Fruit fly (Drosophila melanogaster) whole organism, wandering third instar larva: ENCODE results near the gene CG16974.
A peak's percentile ranks its signal among the peaks of the same experiment; 100 is the strongest.

Experiments used
- Abd-B ChIP-seq: fragments of >200 bp; optimal IDR thresholded peaks from 2 replicates; lab custom pipeline; 2017; ENCODE audit warnings: missing biosample characterization, missing genetic modification characterization
- CG32264 ChIP-seq: fragments of 200-800 bp; sonication (Bioruptor generic); optimal IDR thresholded peaks from 2 replicates; lab custom pipeline; 2016; ENCODE audit warnings: missing biosample characterization, missing genetic modification characterization
- CG9705 ChIP-seq: fragments of 200-800 bp; sonication (Bioruptor generic); optimal IDR thresholded peaks from 2 replicates; lab custom pipeline; 2018; ENCODE audit warnings: missing biosample characterization, mild to moderate bottlenecking, missing genetic modification characterization
- CrebA ChIP-seq: fragments of 200-800 bp; sonication (Bioruptor generic); optimal IDR thresholded peaks from 2 replicates; lab custom pipeline; 2016; ENCODE audit warnings: missing biosample characterization, mild to moderate bottlenecking, missing genetic modification characterization, borderline replicate concordance
- Dfd ChIP-seq: fragments of >200 bp; optimal IDR thresholded peaks from 2 replicates; lab custom pipeline; 2017; ENCODE audit warnings: missing biosample characterization, missing genetic modification characterization
- Dif ChIP-seq: fragments of 200-275, 200-300 bp; sonication (Bioruptor generic); optimal IDR thresholded peaks from 2 replicates; lab custom pipeline; 2018; ENCODE audit warnings: missing biosample characterization, missing genetic modification characterization; ENCODE audit not compliant: partially characterized antibody
- GATAd ChIP-seq: sonication (Bioruptor generic); optimal IDR thresholded peaks from 2 replicates; lab custom pipeline; 2016; ENCODE audit warnings: missing biosample characterization, missing genetic modification characterization
- HLH106 ChIP-seq: fragments of 200-800 bp; optimal IDR thresholded peaks from 3 replicates; lab custom pipeline; 2019; ENCODE audit warnings: missing biosample characterization, mild to moderate bottlenecking, missing genetic modification characterization, moderate library complexity
- Hnf4 ChIP-seq: fragments of 200-800 bp; sonication (Bioruptor generic); optimal IDR thresholded peaks from 2 replicates; lab custom pipeline; 2016; ENCODE audit warnings: missing biosample characterization, mild to moderate bottlenecking, missing genetic modification characterization
- Hr78 ChIP-seq: fragments of >200 bp; optimal IDR thresholded peaks from 2 replicates; lab custom pipeline; 2017; ENCODE audit warnings: missing biosample characterization, missing genetic modification characterization
- Hr83 ChIP-seq: fragments of 200-300 bp; sonication (Bioruptor generic); optimal IDR thresholded peaks from 2 replicates; lab custom pipeline; 2016; ENCODE audit warnings: missing biosample characterization, mild to moderate bottlenecking, missing genetic modification characterization, moderate library complexity; ENCODE audit not compliant: poor library complexity, severe bottlenecking
- Jra ChIP-seq: sonication (Bioruptor generic); optimal IDR thresholded peaks from 2 replicates; lab custom pipeline; 2016; ENCODE audit warnings: missing biosample characterization, missing genetic modification characterization
- Mio ChIP-seq: sonication (Bioruptor generic); optimal IDR thresholded peaks from 2 replicates; lab custom pipeline; 2016; ENCODE audit warnings: missing biosample characterization, missing genetic modification characterization
- Myc ChIP-seq: fragments of >200 bp; optimal IDR thresholded peaks from 2 replicates; lab custom pipeline; 2017
- N ChIP-seq: fragments of >200 bp; optimal IDR thresholded peaks from 2 replicates; lab custom pipeline; 2018; ENCODE audit warnings: missing biosample characterization, missing external identifiers, missing genetic modification characterization
- OdsH ChIP-seq: fragments of 200-800 bp; sonication (Bioruptor generic); optimal IDR thresholded peaks from 2 replicates; lab custom pipeline; 2016; ENCODE audit warnings: missing biosample characterization, mild to moderate bottlenecking, missing genetic modification characterization
- Rel ChIP-seq, 2 experiments: fragments of 200-800 bp; sonication (Bioruptor generic) in 1 of 2; optimal IDR thresholded peaks; 2 replicates in 1 of 2; 3 replicates in 1 of 2; lab custom pipeline; 2016 to 2019; ENCODE audit warnings: mild to moderate bottlenecking in 2 of 2, missing biosample characterization in 2 of 2, missing genetic modification characterization in 2 of 2, moderate library complexity in 1 of 2
- Sp1 ChIP-seq: fragments of 200-800 bp; sonication (Bioruptor generic); optimal IDR thresholded peaks from 3 replicates; lab custom pipeline; 2019; ENCODE audit warnings: missing biosample characterization, mild to moderate bottlenecking, missing genetic modification characterization, moderate library complexity
- Vsx2 ChIP-seq: fragments of 200-300, 225-300 bp; sonication (Bioruptor generic); optimal IDR thresholded peaks from 2 replicates; lab custom pipeline; 2018; ENCODE audit warnings: missing biosample characterization, missing genetic modification characterization; ENCODE audit not compliant: partially characterized antibody
- br ChIP-seq: fragments of 200-800 bp; sonication (Bioruptor generic); optimal IDR thresholded peaks from 2 replicates; lab custom pipeline; 2016; ENCODE audit warnings: missing biosample characterization, missing genetic modification characterization
- brk ChIP-seq: fragments of 200-800 bp; sonication (Bioruptor generic); optimal IDR thresholded peaks from 2 replicates; lab custom pipeline; 2016; ENCODE audit warnings: missing biosample characterization, mild to moderate bottlenecking, missing genetic modification characterization
- dl ChIP-seq, 2 experiments: fragments of 175-275, 200-275 bp in 1 of 2; fragments of 200-275 bp in 1 of 2; sonication (Bioruptor generic); optimal IDR thresholded peaks; lab custom pipeline; 2018; ENCODE audit warnings: mild to moderate bottlenecking in 2 of 2, missing biosample characterization in 2 of 2, missing genetic modification characterization in 2 of 2, moderate library complexity in 2 of 2; ENCODE audit not compliant: partially characterized antibody in 2 of 2, insufficient read depth in 1 of 2
- dmrt93B ChIP-seq: fragments of 200-800 bp; sonication (Bioruptor generic); optimal IDR thresholded peaks from 2 replicates; lab custom pipeline; 2018; ENCODE audit warnings: missing biosample characterization, mild to moderate bottlenecking, missing genetic modification characterization
- dsf ChIP-seq: sonication (Bioruptor generic); optimal IDR thresholded peaks from 2 replicates; lab custom pipeline; 2016; ENCODE audit warnings: missing biosample characterization, missing genetic modification characterization, borderline replicate concordance
- ey ChIP-seq: fragments of 200-800 bp; sonication (Bioruptor generic); optimal IDR thresholded peaks from 2 replicates; lab custom pipeline; 2016; ENCODE audit warnings: missing biosample characterization, missing genetic modification characterization
- foxo ChIP-seq, 2 experiments: fragments of 200-800 bp; sonication (Bioruptor generic); optimal IDR thresholded peaks; 2 replicates in 1 of 2; 3 replicates in 1 of 2; lab custom pipeline; 2016 to 2017; ENCODE audit warnings: missing biosample characterization in 2 of 2, missing genetic modification characterization in 2 of 2
- fru ChIP-seq: fragments of 200-800 bp; sonication (Bioruptor generic); optimal IDR thresholded peaks from 3 replicates; lab custom pipeline; 2016; ENCODE audit warnings: missing biosample characterization, mild to moderate bottlenecking, missing genetic modification characterization
- h ChIP-seq: fragments of 200-800 bp; sonication (Bioruptor generic); optimal IDR thresholded peaks from 3 replicates; lab custom pipeline; 2016; ENCODE audit warnings: missing biosample characterization, mild to moderate bottlenecking, missing genetic modification characterization
- jim ChIP-seq: fragments of 175-275, 200-325 bp; sonication (Bioruptor generic); optimal IDR thresholded peaks from 2 replicates; lab custom pipeline; 2016; ENCODE audit warnings: missing biosample characterization, mild to moderate bottlenecking, missing genetic modification characterization
- pan ChIP-seq: fragments of >200 bp; optimal IDR thresholded peaks from 2 replicates; lab custom pipeline; 2017
- psq ChIP-seq: fragments of 200-800 bp; sonication (Bioruptor generic); optimal IDR thresholded peaks from 3 replicates; lab custom pipeline; 2017; ENCODE audit warnings: missing biosample characterization, mild to moderate bottlenecking, missing genetic modification characterization, moderate library complexity
- rgr ChIP-seq: fragments of 200-800 bp; sonication (Bioruptor generic); optimal IDR thresholded peaks from 3 replicates; lab custom pipeline; 2016; ENCODE audit warnings: missing biosample characterization, mild to moderate bottlenecking, missing genetic modification characterization
- sage ChIP-seq: fragments of 200-800 bp; sonication (Bioruptor generic); optimal IDR thresholded peaks from 2 replicates; lab custom pipeline; 2016; ENCODE audit warnings: missing biosample characterization, mild to moderate bottlenecking, missing genetic modification characterization
- sv ChIP-seq: fragments of 200-800 bp; sonication (Bioruptor generic); optimal IDR thresholded peaks from 3 replicates; lab custom pipeline; 2016; ENCODE audit warnings: missing biosample characterization, missing genetic modification characterization
- tai ChIP-seq: sonication (Bioruptor generic); optimal IDR thresholded peaks from 2 replicates; lab custom pipeline; 2016; ENCODE audit warnings: missing biosample characterization, missing genetic modification characterization
- usp ChIP-seq: fragments of >200 bp; optimal IDR thresholded peaks from 2 replicates; lab custom pipeline; 2017; ENCODE audit warnings: missing biosample characterization, missing genetic modification characterization
- woc ChIP-seq: sonication (Bioruptor generic); optimal IDR thresholded peaks from 2 replicates; lab custom pipeline; 2016; ENCODE audit warnings: missing biosample characterization, mild to moderate bottlenecking, missing genetic modification characterization

Gene CG16974

DNA sequence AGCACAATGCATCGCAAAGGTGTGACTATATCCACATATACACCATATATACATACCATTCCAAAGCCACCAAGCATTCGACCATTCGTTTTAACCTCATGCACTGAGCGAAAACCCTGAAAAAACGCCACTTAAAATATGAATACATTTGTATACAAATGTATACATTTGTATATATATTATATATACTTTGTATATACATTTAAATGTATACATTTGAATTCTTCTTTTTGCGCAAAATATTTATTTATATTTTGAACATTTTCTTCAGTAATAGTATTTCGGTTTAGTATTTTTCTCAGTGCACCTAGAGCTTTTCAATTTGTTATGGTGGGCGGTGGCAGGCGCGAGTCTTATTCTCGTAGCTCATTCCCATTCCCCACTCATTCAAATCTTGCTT lies 35.4 kb downstream of the CG16974 start:
- TF ChIP-seq Mio (GFP tag; lab: Kevin White, UChicago) (no peak), h (no peak), Abd-B (GFP tag; lab: Kevin White, UChicago) (no peak), GATAd (GFP tag; lab: Kevin White, UChicago) (no peak), psq (GFP tag; lab: Kevin White, UChicago) (peak; percentile 22), br (GFP tag; lab: Kevin White, UChicago) (no peak), Myc (lab: Kevin White, UChicago) (no peak), Hnf4 (GFP tag; lab: Kevin White, UChicago) (no peak), foxo (GFP tag; optimal IDR thresholded peaks at IDR 0.05; lab: Kevin White, UChicago) (peak in 1 of 2 experiments; percentile 24), Sp1 (peak; percentile 1), Jra (GFP tag; lab: Kevin White, UChicago) (no peak)

DNA sequence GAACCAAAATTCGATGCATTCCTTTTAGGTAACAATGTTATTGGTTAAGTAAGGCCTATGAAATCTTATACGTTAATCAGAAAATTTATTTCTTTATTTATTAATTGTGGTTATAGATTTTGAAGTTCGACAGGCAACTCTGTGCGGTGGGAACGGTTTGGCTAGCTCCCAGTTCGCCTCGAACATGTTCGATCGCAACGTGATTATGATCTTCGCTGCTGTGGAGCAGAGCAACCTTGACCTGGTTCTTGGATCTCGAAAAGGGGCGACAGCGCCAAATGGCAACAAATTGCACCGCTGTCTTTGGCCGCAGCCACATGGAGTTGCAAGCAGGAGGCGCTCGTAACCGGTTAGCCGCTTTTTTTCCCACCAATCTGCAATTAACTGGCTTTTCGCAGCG lies 37.5 kb downstream of the CG16974 start:
- no peak for TF ChIP-seq dmrt93B (GFP tag; lab: Kevin White, UChicago)
- no peak for TF ChIP-seq sv (GFP tag; lab: Kevin White, UChicago)
- no peak for TF ChIP-seq HLH106 (tag; lab: Kevin White, UChicago)
- TF ChIP-seq Dif (GFP tag; lab: Kevin White, UChicago) = peak; percentile 14

DNA sequence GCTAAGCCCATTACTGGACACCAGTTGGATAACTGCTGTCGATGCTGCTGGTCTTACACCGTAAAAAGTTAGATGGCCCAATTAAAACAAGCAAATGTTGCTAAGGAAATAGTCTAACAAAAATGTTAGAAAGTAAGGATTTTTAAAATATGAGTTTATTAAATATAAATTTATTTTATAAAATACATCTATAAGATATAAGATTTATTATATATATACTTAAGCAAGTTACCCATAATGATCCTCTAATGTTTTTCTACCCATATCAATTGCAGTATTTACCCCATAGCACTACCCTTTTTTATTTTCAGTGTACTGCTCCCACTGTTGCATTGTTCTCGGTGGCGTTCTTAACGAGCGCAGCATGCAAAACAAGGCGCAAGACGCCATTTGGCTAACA lies 45.5 kb downstream of the CG16974 start:
- TF ChIP-seq GATAd (GFP tag; lab: Kevin White, UChicago) = no peak
- TF ChIP-seq HLH106 (tag; lab: Kevin White, UChicago) = peak; percentile 62
- no peak for TF ChIP-seq CG32264 (GFP tag; lab: Kevin White, UChicago)
- peak in 1 of 2 experiments; percentile 38 for TF ChIP-seq foxo (GFP tag; optimal IDR thresholded peaks at IDR 0.05; lab: Kevin White, UChicago)
- TF ChIP-seq Rel (GFP tag; optimal IDR thresholded peaks at IDR 0.05; lab: Kevin White, UChicago) = no peak
- TF ChIP-seq Rel (tag; optimal IDR thresholded peaks at IDR 0.05; lab: Kevin White, UChicago) = no peak
- TF ChIP-seq sv (GFP tag; lab: Kevin White, UChicago) = no peak
- peak; percentile 20 for TF ChIP-seq OdsH (GFP tag; lab: Kevin White, UChicago)
- TF ChIP-seq Sp1 = peak; percentile 54
- TF ChIP-seq dl (GFP tag; optimal IDR thresholded peaks at IDR 0.05; lab: Kevin White, UChicago; ENCODE audit: insufficient read depth in 1 of 2, partially characterized antibody in 2 of 2) = no peak
- peak; percentile 16 for TF ChIP-seq rgr (GFP tag; lab: Kevin White, UChicago)
- peak; percentile 46 for TF ChIP-seq psq (GFP tag; lab: Kevin White, UChicago)
- TF ChIP-seq dmrt93B (GFP tag; lab: Kevin White, UChicago) = peak; percentile 3
- no peak for TF ChIP-seq br (GFP tag; lab: Kevin White, UChicago)

DNA sequence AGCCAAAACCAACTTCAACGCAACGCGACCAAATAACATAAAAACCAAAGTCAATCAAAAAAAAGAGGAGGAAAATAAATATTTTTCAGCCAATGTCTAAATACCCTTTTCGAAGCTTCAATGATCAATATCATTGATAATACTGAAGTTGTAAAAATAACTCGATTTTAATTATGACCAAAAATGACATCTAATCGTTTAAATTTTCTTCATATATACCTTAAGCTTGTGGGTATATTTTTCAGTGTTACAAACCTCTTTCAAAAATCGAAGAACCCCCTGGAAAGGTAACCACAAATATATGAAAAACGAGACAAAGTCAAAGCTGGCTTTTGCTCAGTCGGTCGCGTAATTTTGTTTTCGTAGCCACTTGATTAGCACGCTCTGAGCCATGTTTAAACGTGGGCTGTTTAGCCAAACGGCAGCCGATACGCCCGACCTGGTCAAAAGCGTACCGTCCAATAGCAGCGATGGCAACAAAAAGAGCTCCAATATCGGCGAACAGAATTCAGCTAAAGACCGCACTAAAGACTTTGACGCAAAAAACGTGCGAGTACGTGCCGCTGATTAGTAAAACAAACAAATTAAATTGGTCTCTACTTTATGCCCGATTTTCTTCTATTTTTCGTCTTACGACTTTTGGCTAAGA lies 46.6 kb downstream of the CG16974 start:
- peak; percentile 25 for TF ChIP-seq Hnf4 (GFP tag; lab: Kevin White, UChicago)
- TF ChIP-seq OdsH (GFP tag; lab: Kevin White, UChicago) = peak; percentile 41
- TF ChIP-seq Abd-B (GFP tag; lab: Kevin White, UChicago) = no peak
- TF ChIP-seq Rel (GFP tag; optimal IDR thresholded peaks at IDR 0.05; lab: Kevin White, UChicago) = no peak
- TF ChIP-seq Rel (tag; optimal IDR thresholded peaks at IDR 0.05; lab: Kevin White, UChicago) = no peak
- TF ChIP-seq foxo (GFP tag; optimal IDR thresholded peaks at IDR 0.05; lab: Kevin White, UChicago) = peak in 1 of 2 experiments; percentile 57
- peak; percentile 60 for TF ChIP-seq h
- TF ChIP-seq usp (GFP tag; lab: Kevin White, UChicago) = no peak
- TF ChIP-seq Hr83 = no peak
- no peak for TF ChIP-seq CrebA (GFP tag; lab: Kevin White, UChicago)
- no peak for TF ChIP-seq Sp1
- TF ChIP-seq Mio (GFP tag; lab: Kevin White, UChicago) = no peak
- TF ChIP-seq N (GFP tag; lab: Kevin White, UChicago) = no peak
- no peak for TF ChIP-seq GATAd (GFP tag; lab: Kevin White, UChicago)
- TF ChIP-seq br (GFP tag; lab: Kevin White, UChicago) = peak; percentile 2
- TF ChIP-seq dmrt93B (GFP tag; lab: Kevin White, UChicago) = no peak
- TF ChIP-seq Dif (GFP tag; lab: Kevin White, UChicago) = no peak
- TF ChIP-seq Dfd (GFP tag; lab: Kevin White, UChicago) = no peak
- peak; percentile 46 for TF ChIP-seq ey (GFP tag; lab: Kevin White, UChicago)
- TF ChIP-seq rgr (GFP tag; lab: Kevin White, UChicago) = peak; percentile 67
- no peak for TF ChIP-seq CG9705
- no peak for TF ChIP-seq jim (GFP tag; lab: Kevin White, UChicago)
- TF ChIP-seq pan (lab: Kevin White, UChicago) = no peak
- TF ChIP-seq sv (GFP tag; lab: Kevin White, UChicago) = peak; percentile 56
- TF ChIP-seq HLH106 (tag; lab: Kevin White, UChicago) = peak; percentile 41
- TF ChIP-seq brk (GFP tag; lab: Kevin White, UChicago) = no peak
- no peak for TF ChIP-seq Jra (GFP tag; lab: Kevin White, UChicago)
- peak; percentile 44 for TF ChIP-seq fru (GFP tag; lab: Kevin White, UChicago)
- peak; percentile 16 for TF ChIP-seq psq (GFP tag; lab: Kevin White, UChicago)
- TF ChIP-seq Vsx2 = no peak
- no peak for TF ChIP-seq Hr78 (GFP tag; lab: Kevin White, UChicago)
- no peak for TF ChIP-seq tai (GFP tag; lab: Kevin White, UChicago)
- no peak for TF ChIP-seq sage (GFP tag; lab: Kevin White, UChicago)
- TF ChIP-seq dl (GFP tag; optimal IDR thresholded peaks at IDR 0.05; lab: Kevin White, UChicago; ENCODE audit: insufficient read depth in 1 of 2, partially characterized antibody in 2 of 2) = no peak
- no peak for TF ChIP-seq dsf (GFP tag; lab: Kevin White, UChicago)
- TF ChIP-seq woc (GFP tag; lab: Kevin White, UChicago) = peak; percentile 33
- TF ChIP-seq CG32264 (GFP tag; lab: Kevin White, UChicago) = no peak
- TF ChIP-seq Myc (lab: Kevin White, UChicago) = no peak
